Worm (Caenorhabditis elegans): ENCODE measurements around the gene flp-6.

- TF ChIP-seq ama-1 (optimal IDR thresholded peaks at IDR 0.05) (no peak), mdl-1 (tag; optimal IDR thresholded peaks at IDR 0.05) (no peak)
Measured at ce11 chrV:9500826-9501451, 29.2 kb downstream of the flp-6 start, which contains the start of gene swt-5.
